Fruit fly (Drosophila melanogaster): ENCODE results near the gene CG13887.

DNA sequence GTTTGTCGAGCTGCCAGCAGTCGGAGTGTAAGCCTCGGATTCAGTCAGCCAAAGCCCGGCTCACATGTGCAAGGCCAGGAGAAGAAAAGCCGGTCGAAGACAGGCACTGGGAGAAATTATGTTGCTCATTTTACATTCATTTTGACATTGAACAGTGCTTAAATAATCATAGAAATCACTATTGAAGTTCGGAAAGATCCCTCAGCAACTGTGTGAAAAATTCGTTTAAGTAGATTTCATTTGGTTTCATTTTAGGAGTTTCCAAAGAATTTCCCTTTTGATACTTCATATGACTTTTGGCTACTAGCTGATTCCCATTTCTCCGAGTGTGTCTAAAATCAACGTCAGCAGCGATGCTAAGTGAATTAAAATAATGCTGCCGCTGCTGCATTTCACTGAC lies 13.2 kb upstream of the CG13887 start:
- no peak for TF ChIP-seq ttk (optimal IDR thresholded peaks at IDR 0.05)
- TF ChIP-seq h (optimal IDR thresholded peaks at IDR 0.05): no peak
- TF ChIP-seq Myc (optimal IDR thresholded peaks at IDR 0.05): no peak
- TF ChIP-seq psq (optimal IDR thresholded peaks at IDR 0.05): no peak

All from Kc167 (cell line).